Worm (Caenorhabditis elegans) whole organism, late embryonic: ENCODE results near the gene F54B8.1.

Source experiments
- fax-1 ChIP-seq: sonication (generic microtip); optimal IDR thresholded peaks from 2 replicates; lab custom pipeline; 2016; ENCODE audit warnings: missing genotype, missing genetic modification characterization, missing compliant biosample characterization
- nhr-11 ChIP-seq: fragments of 150-350 bp; optimal IDR thresholded peaks from 2 replicates; lab custom pipeline; 2014; ENCODE audit warnings: missing biosample characterization, missing genetic modification characterization
- pat-9 ChIP-seq: fragments of 200-800 bp; sonication (Bioruptor generic); optimal IDR thresholded peaks from 2 replicates; lab custom pipeline; 2018; ENCODE audit warnings: mild to moderate bottlenecking, missing genetic modification characterization, moderate library complexity, missing compliant biosample characterization
- pha-4 ChIP-seq: fragments of 150-350 bp; optimal IDR thresholded peaks from 2 replicates; lab custom pipeline; 2018; ENCODE audit warnings: missing biosample characterization, missing genetic modification reagents, missing genetic modification characterization
- sox-4 ChIP-seq: sonication (generic microtip); optimal IDR thresholded peaks from 2 replicates; lab custom pipeline; 2017; ENCODE audit warnings: mild to moderate bottlenecking, missing genetic modification characterization, inconsistent platforms, missing compliant biosample characterization
- ttx-3 ChIP-seq: sonication (generic microtip); optimal IDR thresholded peaks from 2 replicates; lab custom pipeline; 2016; ENCODE audit warnings: missing genetic modification reagents, missing genetic modification characterization, missing compliant biosample characterization
- unc-86 ChIP-seq: sonication (generic microtip); optimal IDR thresholded peaks from 2 replicates; lab custom pipeline; 2016; ENCODE audit warnings: missing genetic modification characterization, missing compliant biosample characterization

DNA sequence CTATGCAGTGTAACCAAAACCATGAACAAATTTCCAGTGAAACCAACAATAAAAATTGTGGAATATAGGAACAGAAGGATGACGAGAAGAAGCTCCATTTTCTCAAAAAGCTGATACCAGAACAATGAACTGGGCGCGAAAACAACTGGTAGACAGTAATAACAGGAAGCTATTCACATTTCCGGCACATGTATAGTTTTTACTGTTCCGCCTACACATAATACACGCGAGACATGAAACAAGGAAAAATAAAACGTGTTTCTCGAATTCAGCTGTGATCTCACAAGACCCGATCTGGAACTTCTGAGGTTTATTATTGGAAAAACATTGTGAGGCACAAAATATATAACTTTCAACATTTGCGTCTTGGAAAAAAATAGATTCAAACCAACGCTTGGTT lies 1.0 kb upstream of the F54B8.1 start, which contains the start of gene srsx-36:
- no peak for TF ChIP-seq ttx-3
- no peak for TF ChIP-seq unc-86
- TF ChIP-seq pha-4 (tag; lab: Kevin White, UChicago) = no peak
- TF ChIP-seq nhr-11 = no peak
- no peak for TF ChIP-seq fax-1
- no peak for TF ChIP-seq pat-9
- TF ChIP-seq sox-4 = no peak
